Worm (Caenorhabditis elegans) whole organism, L4 larva: ENCODE results near the gene srlf-14.

Experiments used
- F10B5.3 ChIP-seq: sonication (generic microtip); optimal IDR thresholded peaks from 2 replicates; lab custom pipeline; 2016; ENCODE audit warnings: mild to moderate bottlenecking, missing genetic modification characterization, missing compliant biosample characterization
- R02D3.7 ChIP-seq: fragments of 150-350 bp; sonication (generic microtip); optimal IDR thresholded peaks from 3 replicates; lab custom pipeline; 2014; ENCODE audit warnings: missing biosample characterization, missing genetic modification characterization
- T20F7.1 ChIP-seq: fragments of 200-800 bp; sonication (Bioruptor generic); optimal IDR thresholded peaks from 2 replicates; lab custom pipeline; 2018; ENCODE audit warnings: mild to moderate bottlenecking, missing genetic modification characterization, missing compliant biosample characterization
- T26A8.4 ChIP-seq: fragments of 200-800 bp; sonication (Bioruptor generic); IDR thresholded peaks from 2 replicates; pipeline ENCODE4 v1.3.6; 2022; ENCODE audit warnings: missing genetic modification characterization, missing compliant biosample characterization
- ZK337.2 ChIP-seq: fragments of 200-800 bp; sonication (Bioruptor generic); IDR thresholded peaks from 2 replicates; pipeline ENCODE4 v1.3.6; 2022; ENCODE audit warnings: missing genetic modification reagents, missing genetic modification characterization, missing compliant biosample characterization
- aha-1 ChIP-seq: fragments of 150-350 bp; peaks from one replicate; lab custom pipeline; 2014; ENCODE audit warnings: missing biosample characterization, missing genetic modification characterization
- ama-1 ChIP-seq: fragments of 150-350 bp; optimal IDR thresholded peaks from 2 replicates; lab custom pipeline; 2014; ENCODE audit warnings: inconsistent platforms, mixed read lengths
- arid-1 ChIP-seq: fragments of 200-800 bp; sonication (Bioruptor generic); conservative IDR thresholded peaks from 2 replicates; pipeline ENCODE4 v1.3.6; 2022; ENCODE audit warnings: missing genetic modification reagents, missing genetic modification characterization, missing compliant biosample characterization
- ceh-20 ChIP-seq: fragments of 200-800 bp; sonication (Bioruptor generic); IDR thresholded peaks from 2 replicates; pipeline ENCODE4 v1.3.6; 2022; ENCODE audit warnings: missing genetic modification reagents, missing genetic modification characterization, missing compliant biosample characterization
- ceh-62 ChIP-seq: sonication (generic microtip); optimal IDR thresholded peaks from 2 replicates; lab custom pipeline; 2017; ENCODE audit warnings: missing biosample characterization, missing genetic modification characterization
- ceh-82 ChIP-seq: sonication (generic microtip); optimal IDR thresholded peaks from 2 replicates; lab custom pipeline; 2017; ENCODE audit warnings: missing biosample characterization, missing genetic modification characterization
- daf-12 ChIP-seq: fragments of 150-350 bp; optimal IDR thresholded peaks from 2 replicates; lab custom pipeline; 2014; ENCODE audit warnings: missing biosample characterization, missing genetic modification reagents, missing genetic modification characterization
- dmd-6 ChIP-seq: fragments of 200-800 bp; sonication (Bioruptor generic); IDR thresholded peaks from 2 replicates; pipeline ENCODE4 v1.3.6; 2022; ENCODE audit warnings: missing genetic modification reagents, missing genetic modification characterization, missing compliant biosample characterization
- dmd-8 ChIP-seq: fragments of 200-800 bp; sonication (Bioruptor generic); IDR thresholded peaks from 2 replicates; pipeline ENCODE4 v1.3.6; 2022; ENCODE audit warnings: missing genetic modification characterization, missing compliant biosample characterization
- duxl-1 ChIP-seq: sonication (generic microtip); optimal IDR thresholded peaks from 2 replicates; lab custom pipeline; 2016; ENCODE audit warnings: mild to moderate bottlenecking, missing genetic modification characterization, moderate library complexity, missing compliant biosample characterization; ENCODE audit not compliant: poor library complexity
- gei-8 ChIP-seq: fragments of 200-800 bp; sonication (Bioruptor generic); optimal IDR thresholded peaks from 2 replicates; lab custom pipeline; 2018; ENCODE audit warnings: mild to moderate bottlenecking, missing genetic modification characterization, missing compliant biosample characterization
- hlh-11 ChIP-seq: fragments of 200-800 bp; sonication (Bioruptor generic); optimal IDR thresholded peaks from 2 replicates; lab custom pipeline; 2018; ENCODE audit warnings: mild to moderate bottlenecking, missing genetic modification characterization, missing compliant biosample characterization
- lim-7 ChIP-seq: fragments of 200-800 bp; sonication (Bioruptor generic); IDR thresholded peaks from 2 replicates; pipeline ENCODE4 v1.3.6; 2022; ENCODE audit warnings: missing genetic modification characterization, missing compliant biosample characterization
- lin-1 ChIP-seq: fragments of 200-800 bp; sonication (Bioruptor generic); IDR thresholded peaks from 2 replicates; pipeline ENCODE4 v1.3.6; 2022; ENCODE audit warnings: missing genetic modification reagents, missing genetic modification characterization, missing compliant biosample characterization
- lin-38 ChIP-seq: fragments of 200-800 bp; sonication (Bioruptor generic); IDR thresholded peaks from 2 replicates; pipeline ENCODE4 v1.3.6; 2022; ENCODE audit warnings: missing genetic modification reagents, missing genetic modification characterization, missing compliant biosample characterization
- lin-39 ChIP-seq: fragments of 150-350 bp; optimal IDR thresholded peaks from 2 replicates; lab custom pipeline; 2014; ENCODE audit warnings: missing biosample characterization, missing genetic modification reagents, missing genetic modification characterization
- lsy-2 ChIP-seq, 2 experiments: fragments of 150-350 bp in 1 of 2; sonication (generic microtip) in 1 of 2; optimal IDR thresholded peaks; 2 replicates each; lab custom pipeline; 2014 to 2017; ENCODE audit warnings: missing biosample characterization in 2 of 2, missing genetic modification characterization in 2 of 2
- madf-5 ChIP-seq, 2 experiments: fragments of 200-800 bp; sonication (Bioruptor generic); IDR thresholded peaks; 2 replicates each; pipeline ENCODE4 v1.3.6; 2022; ENCODE audit warnings: missing compliant biosample characterization in 2 of 2, missing genetic modification characterization in 2 of 2
- madf-9 ChIP-seq: fragments of 200-800 bp; sonication (Bioruptor generic); conservative IDR thresholded peaks from 2 replicates; pipeline ENCODE4 v1.3.6; 2022; ENCODE audit warnings: missing genetic modification reagents, missing genetic modification characterization, missing compliant biosample characterization
- mdl-1 ChIP-seq, 2 experiments: fragments of 150-350 bp in 1 of 2; sonication (generic microtip) in 1 of 2; optimal IDR thresholded peaks; 2 replicates each; lab custom pipeline; 2014 to 2017; ENCODE audit warnings: missing biosample characterization in 2 of 2, missing genetic modification characterization in 2 of 2
- mdt-29 ChIP-seq: fragments of 200-800 bp; sonication (Bioruptor generic); IDR thresholded peaks from 2 replicates; pipeline ENCODE4 v1.3.6; 2022; ENCODE audit warnings: missing genetic modification reagents, missing genetic modification characterization, missing compliant biosample characterization
- mes-2 ChIP-seq: sonication (generic microtip); optimal IDR thresholded peaks from 2 replicates; lab custom pipeline; 2016; ENCODE audit warnings: missing genotype, mild to moderate bottlenecking, missing genetic modification characterization, missing compliant biosample characterization; ENCODE audit not compliant: poor library complexity, severe bottlenecking
- nhr-102 ChIP-seq: sonication (generic microtip); optimal IDR thresholded peaks from 2 replicates; lab custom pipeline; 2016; ENCODE audit warnings: mild to moderate bottlenecking, missing genetic modification characterization, moderate library complexity, missing compliant biosample characterization
- nhr-111 ChIP-seq: fragments of 200-800 bp; sonication (Bioruptor generic); optimal IDR thresholded peaks from 2 replicates; lab custom pipeline; 2018; ENCODE audit warnings: mild to moderate bottlenecking, missing genetic modification characterization, missing compliant biosample characterization
- nhr-237 ChIP-seq: sonication (generic microtip); optimal IDR thresholded peaks from 2 replicates; lab custom pipeline; 2017; ENCODE audit warnings: missing biosample characterization, missing genetic modification characterization
- nhr-25 ChIP-seq: sonication (generic microtip); optimal IDR thresholded peaks from 2 replicates; lab custom pipeline; 2017; ENCODE audit warnings: missing genetic modification characterization, mild to moderate bottlenecking, missing compliant biosample characterization, antibody characterized with exemption, moderate library complexity, borderline replicate concordance; ENCODE audit not compliant: insufficient read depth
- nhr-41 ChIP-seq: fragments of 200-800 bp; sonication (Bioruptor generic); IDR thresholded peaks from 2 replicates; pipeline ENCODE4 v1.3.6; 2022; ENCODE audit warnings: missing genetic modification reagents, missing genetic modification characterization, missing compliant biosample characterization
- nhr-48 ChIP-seq: sonication (generic microtip); optimal IDR thresholded peaks from 2 replicates; lab custom pipeline; 2016; ENCODE audit warnings: mild to moderate bottlenecking, missing genetic modification characterization, missing compliant biosample characterization
- pha-4 ChIP-seq, 2 experiments: fragments of 150-350 bp in 1 of 2; fragments of 200-800 bp in 1 of 2; sonication (Bioruptor generic) in 1 of 2; IDR thresholded peaks in 1 of 2; optimal IDR thresholded peaks in 1 of 2; 2 replicates each; pipeline versions ENCODE4 v1.3.6 to Lab custom; 2014 to 2022; ENCODE audit warnings: missing genetic modification characterization in 2 of 2, missing genetic modification reagents in 2 of 2, missing biosample characterization in 1 of 2, missing compliant biosample characterization in 1 of 2
- pqm-1 ChIP-seq: sonication (generic microtip); optimal IDR thresholded peaks from 2 replicates; lab custom pipeline; 2017; ENCODE audit warnings: missing biosample characterization, missing genetic modification characterization
- sdz-12 ChIP-seq: fragments of 200-800 bp; sonication (Bioruptor generic); optimal IDR thresholded peaks from 2 replicates; lab custom pipeline; 2018; ENCODE audit warnings: mild to moderate bottlenecking, missing genetic modification characterization, missing compliant biosample characterization
- spr-1 ChIP-seq: sonication (generic microtip); optimal IDR thresholded peaks from 2 replicates; lab custom pipeline; 2016; ENCODE audit warnings: mild to moderate bottlenecking, missing genetic modification characterization, missing compliant biosample characterization
- spr-3 ChIP-seq: fragments of 200-800 bp; sonication (Bioruptor generic); optimal IDR thresholded peaks from 2 replicates; lab custom pipeline; 2018; ENCODE audit warnings: mild to moderate bottlenecking, missing genetic modification characterization, missing compliant biosample characterization
- tag-97 ChIP-seq: fragments of 200-800 bp; sonication (Bioruptor generic); IDR thresholded peaks from 2 replicates; pipeline ENCODE4 v1.3.6; 2022; ENCODE audit warnings: missing genetic modification characterization, missing compliant biosample characterization
- tra-1 ChIP-seq: fragments of 200-800 bp; sonication (Bioruptor generic); IDR thresholded peaks from 2 replicates; pipeline ENCODE4 v1.3.6; 2022; ENCODE audit warnings: missing genetic modification reagents, missing genetic modification characterization, missing compliant biosample characterization
- unc-62 ChIP-seq, 3 experiments: fragments of 150-350 bp in 1 of 3; sonication (generic microtip); optimal IDR thresholded peaks in 2 of 3; peaks in 1 of 3; 1 replicate in 1 of 3; 2 replicates in 2 of 3; lab custom pipeline; 2014 to 2017; ENCODE audit warnings: missing biosample characterization in 3 of 3, missing genetic modification characterization in 3 of 3, missing genetic modification reagents in 3 of 3, missing genotype in 1 of 3
- zfp-3 ChIP-seq: fragments of 200-800 bp; sonication (Bioruptor generic); conservative IDR thresholded peaks from 2 replicates; pipeline ENCODE4 v1.3.6; 2022; ENCODE audit warnings: missing genetic modification reagents, missing genetic modification characterization, missing compliant biosample characterization
- zip-2 ChIP-seq: fragments of 150-350 bp; optimal IDR thresholded peaks from 2 replicates; lab custom pipeline; 2014; ENCODE audit warnings: missing biosample characterization, missing genetic modification characterization

srlf-14 gene

DNA sequence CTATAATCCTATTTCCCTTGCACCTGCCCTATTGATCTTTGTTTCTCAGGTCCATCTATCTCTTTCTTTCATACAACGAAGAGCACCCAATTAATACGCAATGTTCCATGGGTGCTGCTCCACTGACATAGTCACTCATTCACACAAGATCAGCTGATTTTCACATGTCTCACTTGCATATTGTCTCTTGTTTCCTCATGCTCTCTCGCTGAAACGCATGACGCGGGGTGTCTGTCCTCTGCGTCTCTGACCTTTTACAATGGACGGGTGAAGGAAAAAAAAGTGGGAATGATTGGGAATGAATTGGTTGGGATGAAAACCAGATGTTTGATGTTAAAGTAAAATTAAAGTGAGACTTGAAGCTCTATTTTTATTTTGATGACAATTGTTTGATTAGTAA lies 41.2 kb upstream of the srlf-14 start (continued):
- no peak for TF ChIP-seq dmd-8 (GFP tag; lab: Robert Waterston, UW)
- no peak for TF ChIP-seq madf-5 (GFP tag; IDR thresholded peaks at IDR 0.05; lab: Robert Waterston, UW)
- no peak for TF ChIP-seq R02D3.7 (tag; lab: Kevin White, UChicago)
- no peak for TF ChIP-seq ceh-82 (tag; lab: Kevin White, UChicago)
- TF ChIP-seq zip-2 (tag; lab: Kevin White, UChicago) = no peak
- TF ChIP-seq tra-1 (GFP tag; lab: Robert Waterston, UW) = peak; percentile 84
- no peak for TF ChIP-seq lin-39 (tag; lab: Kevin White, UChicago)
- peak; percentile 52 to 88 for TF ChIP-seq mdl-1 (tag; optimal IDR thresholded peaks at IDR 0.05; lab: Kevin White, UChicago)
- peak; percentile 81 for TF ChIP-seq nhr-48
- no peak for TF ChIP-seq nhr-237 (tag; lab: Kevin White, UChicago)

DNA sequence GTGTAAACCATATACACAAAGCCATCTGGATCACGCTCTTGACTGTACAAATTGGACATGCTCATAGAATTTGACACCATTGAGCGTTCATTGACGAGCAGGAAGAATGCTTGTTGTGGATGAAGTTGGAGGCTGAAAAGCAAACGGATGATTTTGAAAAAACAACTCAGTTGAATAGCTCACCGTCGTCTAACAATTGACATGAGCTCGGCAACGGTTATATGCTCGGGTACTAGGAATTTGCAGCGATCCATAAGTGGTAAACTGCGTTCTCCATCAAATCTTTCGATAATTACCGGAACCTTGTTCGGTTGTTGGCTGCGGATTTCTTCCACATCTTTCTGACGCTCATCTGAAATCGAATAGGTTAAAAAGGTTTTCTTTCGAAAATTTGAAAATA lies 40.6 kb upstream of the srlf-14 start:
- TF ChIP-seq unc-62 (GFP tag; optimal IDR thresholded peaks at IDR 0.05 in 1 of 2; lab: Kevin White, UChicago) (peak in 1 of 2 experiments; percentile 42), unc-62 (tag; optimal IDR thresholded peaks at IDR 0.05; lab: Kevin White, UChicago) (no peak), tag-97 (GFP tag; lab: Robert Waterston, UW) (no peak)

DNA sequence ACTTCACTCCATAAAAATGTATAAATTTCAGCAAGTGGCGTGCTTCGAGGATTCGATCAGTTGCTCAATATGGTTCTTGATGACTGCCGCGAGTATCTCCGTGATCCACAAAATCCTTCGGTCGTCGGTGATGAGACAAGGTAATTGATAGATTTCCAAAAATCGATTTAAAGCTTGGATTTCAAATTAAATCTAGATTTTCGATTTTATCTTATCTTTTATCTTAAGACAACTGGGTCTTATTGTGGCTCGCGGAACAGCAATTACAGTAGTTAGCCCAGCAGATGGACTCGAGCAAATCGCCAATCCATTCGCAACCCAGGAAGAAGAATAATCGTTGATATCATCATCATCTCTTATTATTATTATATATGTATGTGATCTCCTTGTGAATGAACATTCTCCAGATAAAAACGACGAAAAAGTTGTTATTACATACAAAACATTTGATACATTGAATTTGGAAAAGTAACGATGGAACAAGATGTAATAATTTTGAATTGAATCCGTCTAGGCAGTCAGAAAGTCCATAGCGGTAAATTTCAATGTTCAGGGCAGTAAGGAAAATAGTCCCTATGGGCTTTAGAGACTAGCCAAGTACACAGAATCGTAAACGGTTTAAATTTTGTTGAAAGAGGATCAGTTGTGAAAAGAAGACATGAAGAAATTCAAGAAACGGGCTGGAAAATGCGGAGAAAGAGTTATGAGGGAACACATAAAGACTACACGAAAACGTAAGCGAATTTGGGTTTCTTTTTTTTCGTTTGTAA lies 39.8 kb upstream of the srlf-14 start:
- TF ChIP-seq lsy-2 (tag; optimal IDR thresholded peaks at IDR 0.05; lab: Kevin White, UChicago) = peak; percentile 2 to 66
- TF ChIP-seq nhr-25 (tag; lab: Kevin White, UChicago) = no peak
- TF ChIP-seq nhr-237 (tag; lab: Kevin White, UChicago) = no peak
- TF ChIP-seq sdz-12 = peak; percentile 78
- peak; percentile 84 for TF ChIP-seq zfp-3
- no peak for TF ChIP-seq madf-9
- peak; percentile 14; the same call in 1 of the 2 replicates for TF ChIP-seq lim-7 (GFP tag; lab: Robert Waterston, UW)
- TF ChIP-seq ceh-62 = no peak
- peak; percentile 56 for TF ChIP-seq aha-1 (tag; lab: Kevin White, UChicago)
- peak; percentile 51 for TF ChIP-seq mdt-29 (GFP tag; lab: Robert Waterston, UW)
- peak; percentile 35 for TF ChIP-seq nhr-102
- peak; percentile 32 for TF ChIP-seq F10B5.3 (tag; lab: Kevin White, UChicago)
- TF ChIP-seq T20F7.1 (GFP tag; lab: Kevin White, UChicago) = peak; percentile 63
- TF ChIP-seq dmd-6 (GFP tag; lab: Robert Waterston, UW) = 0 out of 2 replicates have a peak, but pooled peaks have one; percentile 8
- TF ChIP-seq lin-1 = peak; percentile 7; the same call in 1 of the 2 replicates
- peak; percentile 25 for TF ChIP-seq mes-2 (tag; lab: Kevin White, UChicago)
- peak; percentile 30; the same call in 1 of the 2 replicates for TF ChIP-seq nhr-41 (GFP tag; lab: Robert Waterston, UW)
- peak; percentile 6 for TF ChIP-seq nhr-111 (GFP tag; lab: Kevin White, UChicago)
- TF ChIP-seq nhr-48 = peak; percentile 49
- TF ChIP-seq ceh-20 (GFP tag; lab: Robert Waterston, UW) = no peak
- TF ChIP-seq spr-1 (tag; lab: Kevin White, UChicago) = peak; percentile 20
- peak; percentile 65 for TF ChIP-seq ama-1 (lab: Kevin White, UChicago)
- TF ChIP-seq arid-1 (GFP tag; lab: Robert Waterston, UW) = peak; percentile 44; the same call in 1 of the 2 replicates
- peak; percentile 61 for TF ChIP-seq spr-3 (GFP tag; lab: Kevin White, UChicago)
- peak; percentile 2 for TF ChIP-seq duxl-1
- no peak for TF ChIP-seq daf-12 (tag; lab: Kevin White, UChicago)
- no peak for TF ChIP-seq pqm-1
- peak; percentile 54 for TF ChIP-seq hlh-11 (tag; lab: Kevin White, UChicago)
- TF ChIP-seq unc-62 (GFP tag; optimal IDR thresholded peaks at IDR 0.05 in 1 of 2; lab: Kevin White, UChicago) = peak in 1 of 2 experiments; percentile 65
- no peak for TF ChIP-seq unc-62 (tag; optimal IDR thresholded peaks at IDR 0.05; lab: Kevin White, UChicago)
- peak; percentile 66; the same call in 1 of the 2 replicates for TF ChIP-seq pha-4 (GFP tag; IDR thresholded peaks at IDR 0.05; lab: Robert Waterston, UW)
- TF ChIP-seq pha-4 (tag; optimal IDR thresholded peaks at IDR 0.05; lab: Kevin White, UChicago) = no peak
- peak; percentile 58 for TF ChIP-seq lin-38
- TF ChIP-seq gei-8 (GFP tag; lab: Kevin White, UChicago) = peak; percentile 40
- TF ChIP-seq T26A8.4 = peak; percentile 75
- TF ChIP-seq ZK337.2 (GFP tag; lab: Robert Waterston, UW) = no peak
